Fruit fly (Drosophila melanogaster): Measurements from ENCODE around the gene Acer.

Gene Acer

DNA sequence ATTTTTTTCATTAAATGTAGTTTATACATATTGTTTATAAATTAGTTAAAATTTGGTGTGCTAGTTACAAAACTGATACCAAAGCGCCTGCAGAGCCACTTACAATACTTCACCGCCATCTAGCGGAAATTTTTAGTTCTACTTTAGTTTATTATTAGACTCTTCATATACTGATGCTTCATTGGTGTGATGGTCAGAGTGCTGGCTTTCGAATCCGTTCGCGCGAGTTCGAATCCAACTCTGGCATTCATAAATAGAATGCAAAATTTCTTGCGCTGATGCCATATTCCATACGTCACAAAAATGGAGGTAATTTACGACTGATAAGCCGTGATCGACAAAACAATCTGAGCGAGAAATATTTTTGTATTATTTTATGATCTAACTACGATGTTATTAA, 36.2 kb upstream of the Acer start (continued):
- TF ChIP-seq Sox102F (GFP tag; optimal IDR thresholded peaks at IDR 0.05), result no peak
- no peak for TF ChIP-seq CG8290 (GFP tag; optimal IDR thresholded peaks at IDR 0.05)
- TF ChIP-seq CG8290 (tag; optimal IDR thresholded peaks at IDR 0.05), result no peak
- TF ChIP-seq Fer1 (GFP tag; optimal IDR thresholded peaks at IDR 0.05), result peak; percentile 30
- TF ChIP-seq CG4730 (GFP tag; IDR thresholded peaks at IDR 0.05), result no peak
- no peak for TF ChIP-seq CG7987 (GFP tag; optimal IDR thresholded peaks at IDR 0.05)
- peak; percentile 7 for TF ChIP-seq CG33213 (GFP tag; optimal IDR thresholded peaks at IDR 0.05)
- no peak for TF ChIP-seq YL-1 (GFP tag; optimal IDR thresholded peaks at IDR 0.05)
- peak; percentile 57; the same call in 2 of the 3 replicates for TF ChIP-seq CG34224 (GFP tag; IDR thresholded peaks at IDR 0.05; ENCODE audit: partially characterized antibody)
- TF ChIP-seq tna (GFP tag; IDR thresholded peaks at IDR 0.05; ENCODE audit: partially characterized antibody), result peak; percentile 67; the same call in 1 of the 2 replicates
- TF ChIP-seq CG2202 (tag; optimal IDR thresholded peaks at IDR 0.05), result no peak
- TF ChIP-seq Dp (GFP tag; optimal IDR thresholded peaks at IDR 0.05), result no peak
- no peak for TF ChIP-seq CG10209 (GFP tag; optimal IDR thresholded peaks at IDR 0.05)
- TF ChIP-seq Doc2 (GFP tag; IDR thresholded peaks at IDR 0.05), result no peak
- TF ChIP-seq row (GFP tag; IDR thresholded peaks at IDR 0.05), result no peak
- no peak for TF ChIP-seq run (tag; optimal IDR thresholded peaks at IDR 0.05)
- no peak for TF ChIP-seq nerfin-1 (tag; optimal IDR thresholded peaks at IDR 0.05)
- TF ChIP-seq BEAF-32 (GFP tag; optimal IDR thresholded peaks at IDR 0.05), result no peak
- TF ChIP-seq B-H2 (GFP tag; optimal IDR thresholded peaks at IDR 0.05), result no peak
- TF ChIP-seq tio (GFP tag; optimal IDR thresholded peaks at IDR 0.05), result no peak
- no peak for TF ChIP-seq Dip3 (GFP tag; optimal IDR thresholded peaks at IDR 0.05)
- no peak for TF ChIP-seq CG15073 (GFP tag; optimal IDR thresholded peaks at IDR 0.05)
- no peak for TF ChIP-seq crc (GFP tag; optimal IDR thresholded peaks at IDR 0.05)
- no peak for TF ChIP-seq Trl (optimal IDR thresholded peaks at IDR 0.05)
- no peak for TF ChIP-seq Trl (GFP tag; optimal IDR thresholded peaks at IDR 0.05)
- TF ChIP-seq kni (GFP tag; optimal IDR thresholded peaks at IDR 0.05), result no peak
- TF ChIP-seq sisA (GFP tag; IDR thresholded peaks at IDR 0.05), result no peak
- TF ChIP-seq CG31441 (GFP tag; IDR thresholded peaks at IDR 0.05), result no peak
- TF ChIP-seq H15 (GFP tag; IDR thresholded peaks at IDR 0.05), result no peak
- TF ChIP-seq grn (GFP tag; optimal IDR thresholded peaks at IDR 0.05), result no peak
- TF ChIP-seq Lpt (GFP tag; optimal IDR thresholded peaks at IDR 0.05), result no peak
- TF ChIP-seq CG11093 (GFP tag; IDR thresholded peaks at IDR 0.05), result no peak
- TF ChIP-seq bcd (GFP tag; optimal IDR thresholded peaks at IDR 0.05), result no peak
- TF ChIP-seq CG16863 (GFP tag; optimal IDR thresholded peaks at IDR 0.05), result no peak
- no peak for TF ChIP-seq br (optimal IDR thresholded peaks at IDR 0.05)
- TF ChIP-seq NK7.1 (GFP tag; optimal IDR thresholded peaks at IDR 0.05), result no peak
- TF ChIP-seq cwo (GFP tag; optimal IDR thresholded peaks at IDR 0.05), result no peak
- no peak for TF ChIP-seq dpn (GFP tag; optimal IDR thresholded peaks at IDR 0.05)
- no peak for TF ChIP-seq CG15601 (tag; optimal IDR thresholded peaks at IDR 0.05)
- TF ChIP-seq CG6791 (GFP tag; IDR thresholded peaks at IDR 0.05; ENCODE audit: partially characterized antibody), result peak; percentile 71
- no peak for TF ChIP-seq CG5245 (GFP tag; optimal IDR thresholded peaks at IDR 0.05)
- no peak for TF ChIP-seq PHDP (tag; optimal IDR thresholded peaks at IDR 0.05)
- TF ChIP-seq dmrt11E (tag; optimal IDR thresholded peaks at IDR 0.05), result no peak
- peak; percentile 42; the same call in 1 of the 2 replicates for TF ChIP-seq inv (GFP tag; IDR thresholded peaks at IDR 0.05; ENCODE audit: partially characterized antibody)
- no peak for TF ChIP-seq HLHmδ (GFP tag; optimal IDR thresholded peaks at IDR 0.05)
- 0 out of 3 replicates have a peak, but pooled peaks have one; percentile 39 for TF ChIP-seq hb (GFP tag; IDR thresholded peaks at IDR 0.05; ENCODE audit: partially characterized antibody)
- no peak for TF ChIP-seq twi (tag; optimal IDR thresholded peaks at IDR 0.05)
- no peak for TF ChIP-seq fu2 (GFP tag; optimal IDR thresholded peaks at IDR 0.05)
- TF ChIP-seq so (GFP tag; IDR thresholded peaks at IDR 0.05), result no peak
- TF ChIP-seq CG18764 (GFP tag; optimal IDR thresholded peaks at IDR 0.05), result no peak
- TF ChIP-seq unpg (GFP tag; optimal IDR thresholded peaks at IDR 0.05), result no peak
- TF ChIP-seq CG8089 (GFP tag; optimal IDR thresholded peaks at IDR 0.05), result no peak
